Fruit fly (Drosophila melanogaster): ENCODE data around the gene CG13713.

The CG13713 gene

DNA sequence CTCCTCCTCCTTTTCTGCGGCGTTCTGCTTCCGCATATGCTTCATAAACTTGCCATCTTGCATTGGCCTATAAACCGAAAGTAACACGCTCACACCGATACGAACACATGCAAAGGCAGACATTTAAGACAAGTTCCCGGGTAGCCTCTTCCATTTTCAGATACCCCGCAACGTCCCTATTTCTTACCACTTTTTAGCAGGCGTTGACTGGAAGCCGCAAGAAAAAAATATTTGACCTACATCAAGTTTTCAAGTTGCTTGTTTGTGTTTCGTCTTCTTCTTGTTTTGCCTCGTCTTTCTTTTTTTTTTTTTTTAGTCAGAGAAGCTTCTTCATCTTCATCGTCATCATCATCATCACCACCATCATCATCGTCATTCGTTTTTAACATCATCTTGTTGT is 22.3 kb downstream of the CG13713 start:
- TF ChIP-seq oc (tag; optimal IDR thresholded peaks at IDR 0.05) (peak; percentile 15), CG32772 (GFP tag; IDR thresholded peaks at IDR 0.05) (0 out of 2 replicates have a peak, but pooled peaks have one; percentile 7), sqz (GFP tag; optimal IDR thresholded peaks at IDR 0.05) (peak; percentile 75), dimm (GFP tag; IDR thresholded peaks at IDR 0.05) (no peak), CG17385 (GFP tag; optimal IDR thresholded peaks at IDR 0.05) (peak; percentile 13), CG15269 (tag; optimal IDR thresholded peaks at IDR 0.05) (peak; percentile 45), CG31224 (GFP tag; IDR thresholded peaks at IDR 0.05) (no peak)

DNA sequence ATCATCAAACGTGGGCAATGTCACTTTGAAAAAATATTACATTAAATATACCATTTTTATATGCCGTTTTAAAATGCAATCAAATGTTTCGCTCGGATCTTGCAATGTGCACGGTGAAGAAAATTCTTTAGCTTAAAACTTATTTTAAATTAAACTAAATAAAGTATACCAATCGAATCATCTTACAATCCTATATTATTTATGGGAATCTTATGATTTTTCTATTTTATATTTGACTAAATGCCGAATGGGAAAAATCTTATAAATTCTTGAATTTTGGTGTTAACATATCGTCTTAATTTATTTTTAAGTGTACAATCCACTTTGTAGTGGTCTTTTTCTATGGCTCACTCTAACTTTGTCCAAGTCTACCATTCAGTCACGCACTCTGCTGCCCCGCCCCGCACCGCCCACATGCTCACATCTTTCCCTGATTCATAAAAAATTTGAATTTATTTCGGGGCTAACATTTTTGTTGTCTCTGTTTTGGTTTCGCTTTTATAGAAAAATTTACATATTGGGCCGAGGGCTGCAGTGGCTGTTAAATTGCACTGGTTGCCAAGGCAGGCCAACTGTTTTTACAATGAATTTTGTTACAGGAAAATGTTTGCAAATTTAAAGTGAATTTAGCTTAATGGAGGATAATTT is 23.2 kb downstream of the CG13713 start:
- TF ChIP-seq CG2712 (tag; optimal IDR thresholded peaks at IDR 0.05): peak; percentile 58
- TF ChIP-seq HHEX (GFP tag; optimal IDR thresholded peaks at IDR 0.05): no peak
- no peak for TF ChIP-seq CG8765 (GFP tag; IDR thresholded peaks at IDR 0.05)
- peak; percentile 56 for TF ChIP-seq CG7839 (tag; optimal IDR thresholded peaks at IDR 0.05)
- TF ChIP-seq Xbp1 (GFP tag; optimal IDR thresholded peaks at IDR 0.05): peak; percentile 3
- no peak for TF ChIP-seq CG16813 (GFP tag; IDR thresholded peaks at IDR 0.05; ENCODE audit: partially characterized antibody)
- no peak for TF ChIP-seq jumu (GFP tag; optimal IDR thresholded peaks at IDR 0.05)
- TF ChIP-seq CG15514 (GFP tag; optimal IDR thresholded peaks at IDR 0.05): no peak
- no peak for TF ChIP-seq CG17186 (GFP tag; optimal IDR thresholded peaks at IDR 0.05)
- peak; percentile 32; the same call in 1 of the 2 replicates for TF ChIP-seq CG10366 (GFP tag; IDR thresholded peaks at IDR 0.05)
- no peak for TF ChIP-seq Scr (GFP tag; IDR thresholded peaks at IDR 0.05; ENCODE audit: partially characterized antibody)
- TF ChIP-seq CG42726 (GFP tag; IDR thresholded peaks at IDR 0.05; ENCODE audit: partially characterized antibody): no peak
- TF ChIP-seq al (GFP tag; IDR thresholded peaks at IDR 0.05): no peak
- peak; percentile 46; the same call in 2 of the 3 replicates for TF ChIP-seq tgo (GFP tag; IDR thresholded peaks at IDR 0.05)
- peak; percentile 51 for TF ChIP-seq Blimp-1 (GFP tag; optimal IDR thresholded peaks at IDR 0.05)
- TF ChIP-seq Hr51 (GFP tag; optimal IDR thresholded peaks at IDR 0.05): peak in 1 of 2 experiments; percentile 76
- no peak for TF ChIP-seq CG7987 (GFP tag; optimal IDR thresholded peaks at IDR 0.05)
- no peak for TF ChIP-seq Side (GFP tag; optimal IDR thresholded peaks at IDR 0.05)
- TF ChIP-seq CG10147 (GFP tag; optimal IDR thresholded peaks at IDR 0.05): no peak
- no peak for TF ChIP-seq fu2 (GFP tag; optimal IDR thresholded peaks at IDR 0.05)
- TF ChIP-seq CG3065 (GFP tag; optimal IDR thresholded peaks at IDR 0.05): no peak
- no peak for TF ChIP-seq gt (GFP tag; IDR thresholded peaks at IDR 0.05)
- TF ChIP-seq Awh (GFP tag; IDR thresholded peaks at IDR 0.05): no peak
- peak; percentile 44; the same call in 1 of the 2 replicates for TF ChIP-seq E2f1 (GFP tag; IDR thresholded peaks at IDR 0.05)
- no peak for TF ChIP-seq sens-2 (GFP tag; IDR thresholded peaks at IDR 0.05)
- peak; percentile 5 for TF ChIP-seq CG18599 (GFP tag; optimal IDR thresholded peaks at IDR 0.05)
- no peak for TF ChIP-seq caup (GFP tag; optimal IDR thresholded peaks at IDR 0.05; ENCODE audit: severe bottlenecking)
- TF ChIP-seq pan (optimal IDR thresholded peaks at IDR 0.05): no peak
- TF ChIP-seq pan (GFP tag; optimal IDR thresholded peaks at IDR 0.05 in 1 of 2, IDR thresholded peaks at IDR 0.05 in 1 of 2): peak in 1 of 2 experiments; percentile 52
- no peak for TF ChIP-seq CHES-1-like (GFP tag; optimal IDR thresholded peaks at IDR 0.05)
- no peak for TF ChIP-seq disco-r (GFP tag; optimal IDR thresholded peaks at IDR 0.05)
- TF ChIP-seq bab2 (GFP tag; optimal IDR thresholded peaks at IDR 0.05): peak; percentile 11
- TF ChIP-seq CG2678 (tag; optimal IDR thresholded peaks at IDR 0.05): peak; percentile 70
- no peak for TF ChIP-seq CG14667 (GFP tag; IDR thresholded peaks at IDR 0.05)
- TF ChIP-seq crc (GFP tag; optimal IDR thresholded peaks at IDR 0.05): no peak
- no peak for TF ChIP-seq CG8290 (GFP tag; optimal IDR thresholded peaks at IDR 0.05)
- TF ChIP-seq CG8290 (tag; optimal IDR thresholded peaks at IDR 0.05): no peak
- TF ChIP-seq CG34224 (GFP tag; IDR thresholded peaks at IDR 0.05; ENCODE audit: partially characterized antibody): no peak
- TF ChIP-seq Sox100B (GFP tag; optimal IDR thresholded peaks at IDR 0.05): peak; percentile 60
- TF ChIP-seq CG6683 (GFP tag; optimal IDR thresholded peaks at IDR 0.05): no peak
- peak; percentile 48 for TF ChIP-seq unpg (GFP tag; optimal IDR thresholded peaks at IDR 0.05)

Data from whole organism, embryonic.